Worm (Caenorhabditis elegans) whole organism, L1 larva: ENCODE results near the gene ins-32.
A peak's percentile ranks its signal among the peaks of the same experiment; 100 is the strongest.

Experiments
- C04F5.9 ChIP-seq: sonication (generic microtip); optimal IDR thresholded peaks from 2 replicates; lab custom pipeline; 2016; ENCODE audit warnings: missing genetic modification characterization, missing compliant biosample characterization
- ama-1 ChIP-seq: fragments of 150-350 bp; optimal IDR thresholded peaks from 2 replicates; lab custom pipeline; 2014
- egl-13 ChIP-seq: sonication (generic microtip); optimal IDR thresholded peaks from 2 replicates; lab custom pipeline; 2016; ENCODE audit warnings: missing genotype, missing genetic modification reagents, missing genetic modification characterization, missing compliant biosample characterization
- fkh-10 ChIP-seq: sonication (generic microtip); optimal IDR thresholded peaks from 2 replicates; lab custom pipeline; 2017; ENCODE audit warnings: missing biosample characterization, missing genetic modification reagents, missing genetic modification characterization
- nhr-20 ChIP-seq: sonication (generic microtip); optimal IDR thresholded peaks from 2 replicates; lab custom pipeline; 2016; ENCODE audit warnings: mild to moderate bottlenecking, missing genetic modification characterization, missing compliant biosample characterization
- skn-1 ChIP-seq: fragments of 150-350 bp; optimal IDR thresholded peaks from 2 replicates; lab custom pipeline; 2014; ENCODE audit warnings: missing biosample characterization, missing genetic modification characterization
- snpc-4 ChIP-seq: fragments of 150-350 bp; optimal IDR thresholded peaks from 2 replicates; lab custom pipeline; 2014; ENCODE audit warnings: missing biosample characterization, missing genetic modification characterization
- unc-62 ChIP-seq: fragments of 150-350 bp; optimal IDR thresholded peaks from 2 replicates; lab custom pipeline; 2014; ENCODE audit warnings: missing biosample characterization, missing genetic modification reagents, missing genetic modification characterization

- no peak for TF ChIP-seq skn-1
- TF ChIP-seq fkh-10 (GFP tag; lab: Kevin White, UChicago), result no peak
- TF ChIP-seq C04F5.9 (tag; lab: Kevin White, UChicago), result no peak
- TF ChIP-seq snpc-4, result no peak
- no peak for TF ChIP-seq egl-13 (tag; lab: Kevin White, UChicago)
- no peak for TF ChIP-seq ama-1 (lab: Kevin White, UChicago)
- no peak for TF ChIP-seq unc-62
- TF ChIP-seq nhr-20 (tag; lab: Kevin White, UChicago), result peak; percentile 51
These were observed 16.6 kb downstream of the ins-32 start for ce11 chrII:3786538-3786937.
